Worm (Caenorhabditis elegans) whole organism, L2 larva: Measurements from ENCODE around the gene pgap-1.

ENCODE experiments used
- elt-1 ChIP-seq: fragments of 150-350 bp; optimal IDR thresholded peaks from 2 replicates; lab custom pipeline; 2014; ENCODE audit warnings: missing biosample characterization, missing genetic modification characterization
- fos-1 ChIP-seq: fragments of 150-350 bp; optimal IDR thresholded peaks from 2 replicates; lab custom pipeline; 2014; ENCODE audit warnings: missing biosample characterization, missing genetic modification characterization
- lin-13 ChIP-seq: fragments of 150-350 bp; optimal IDR thresholded peaks from 2 replicates; lab custom pipeline; 2014; ENCODE audit warnings: missing biosample characterization, missing genetic modification reagents, missing genetic modification characterization
- lin-39 ChIP-seq: fragments of 150-350 bp; optimal IDR thresholded peaks from 2 replicates; lab custom pipeline; 2014; ENCODE audit warnings: missing biosample characterization, missing genetic modification reagents, missing genetic modification characterization
- nhr-237 ChIP-seq: fragments of 150-350 bp; optimal IDR thresholded peaks from 2 replicates; lab custom pipeline; 2014; ENCODE audit warnings: missing biosample characterization, missing genetic modification characterization
- nhr-6 ChIP-seq: fragments of 150-350 bp; optimal IDR thresholded peaks from 2 replicates; lab custom pipeline; 2014; ENCODE audit warnings: missing biosample characterization, missing genetic modification characterization
- unc-39 ChIP-seq: fragments of 150-350 bp; optimal IDR thresholded peaks from 2 replicates; lab custom pipeline; 2014; ENCODE audit warnings: missing biosample characterization, missing genetic modification characterization
- zag-1 ChIP-seq: fragments of 150-350 bp; optimal IDR thresholded peaks from 2 replicates; lab custom pipeline; 2014; ENCODE audit warnings: missing biosample characterization, missing genetic modification characterization

ce11 chrV:11266681-11267080, 25.0 kb downstream of the pgap-1 start, which contains the start of gene str-116:
- TF ChIP-seq lin-39 (no peak), fos-1 (no peak), nhr-237 (tag; lab: Kevin White, UChicago) (no peak), unc-39 (tag; lab: Kevin White, UChicago) (no peak), elt-1 (tag; lab: Kevin White, UChicago) (no peak), zag-1 (no peak), lin-13 (GFP tag; lab: Kevin White, UChicago) (no peak), nhr-6 (tag; lab: Kevin White, UChicago) (no peak)
